Fruit fly (Drosophila melanogaster) whole organism, adult: ENCODE results near the gene eIF4EHP.

Experiments
- CG11617 ChIP-seq: fragments of 200-800 bp; sonication (Bioruptor generic); optimal IDR thresholded peaks from 2 replicates; lab custom pipeline; 2017; ENCODE audit warnings: mild to moderate bottlenecking, missing biosample characterization, missing genetic modification reagents, missing genetic modification characterization
- CG1620 ChIP-seq: fragments of 200-800 bp; sonication (Bioruptor generic); optimal IDR thresholded peaks from 2 replicates; lab custom pipeline; 2016; ENCODE audit warnings: missing biosample characterization, missing genetic modification characterization
- CG5204 ChIP-seq: fragments of 200-800 bp; sonication (Bioruptor generic); optimal IDR thresholded peaks from 2 replicates; lab custom pipeline; 2016; ENCODE audit warnings: missing biosample characterization, missing genetic modification characterization
- Clk ChIP-seq: fragments of 200-800 bp; sonication (Bioruptor generic); optimal IDR thresholded peaks from 2 replicates; lab custom pipeline; 2017; ENCODE audit warnings: missing biosample characterization, missing genetic modification characterization
- Hr96 ChIP-seq: fragments of 200-800 bp; sonication (Bioruptor generic); optimal IDR thresholded peaks from 2 replicates; lab custom pipeline; 2016; ENCODE audit warnings: missing biosample characterization, missing genetic modification characterization
- Mnt ChIP-seq: fragments of 200-800 bp; sonication (Bioruptor generic); optimal IDR thresholded peaks from 2 replicates; lab custom pipeline; 2016; ENCODE audit warnings: missing biosample characterization, mild to moderate bottlenecking, missing genetic modification characterization
- cnc ChIP-seq, 2 experiments: fragments of >200 bp; optimal IDR thresholded peaks; 2 replicates each; lab custom pipeline; 2017
- kay ChIP-seq: fragments of 200-800 bp; sonication (Bioruptor generic); peaks from one replicate; lab custom pipeline; 2016; ENCODE audit warnings: missing biosample characterization, missing genetic modification characterization, borderline replicate concordance

DNA sequence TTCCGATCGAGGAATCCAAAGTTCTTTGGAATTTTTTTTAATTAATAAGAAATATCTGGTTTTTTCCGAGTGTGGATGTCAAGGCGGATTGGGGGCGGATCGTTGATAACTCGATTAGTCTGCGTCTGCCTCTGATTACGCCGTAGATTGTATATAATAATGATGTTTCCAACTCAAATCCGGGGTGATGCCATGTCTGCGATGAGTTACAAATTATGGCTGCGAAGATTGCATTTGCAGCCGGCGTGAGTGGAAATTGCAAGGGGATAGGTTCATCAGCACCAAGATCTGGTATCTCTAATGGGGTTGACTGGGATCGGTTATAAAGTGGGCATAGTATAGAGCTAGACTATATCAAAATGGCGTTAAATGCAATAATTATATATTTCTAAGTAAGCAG is 13.6 kb upstream of the eIF4EHP start:
- TF ChIP-seq cnc (optimal IDR thresholded peaks at IDR 0.05; lab: Kevin White, UChicago) (no peak), Mnt (GFP tag; lab: Kevin White, UChicago) (no peak), kay (no peak), CG11617 (GFP tag; lab: Kevin White, UChicago) (no peak), CG5204 (GFP tag; lab: Kevin White, UChicago) (no peak), Clk (no peak), Hr96 (GFP tag; lab: Kevin White, UChicago) (no peak), CG1620 (GFP tag; lab: Kevin White, UChicago) (no peak)
